Worm (Caenorhabditis elegans) whole organism, mixed stage, embryonic: ENCODE data around the gene tbce-1.
A peak's percentile ranks its signal among the peaks of the same experiment; 100 is the strongest.

Experiments
- M03D4.4 ChIP-seq: sonication (generic microtip); optimal IDR thresholded peaks from 2 replicates; lab custom pipeline; 2017; ENCODE audit warnings: mild to moderate bottlenecking, missing genetic modification characterization, missing compliant biosample characterization
- bed-3 ChIP-seq: fragments of 200-800 bp; sonication (Bioruptor generic); optimal IDR thresholded peaks from 3 replicates; lab custom pipeline; 2018; ENCODE audit warnings: mild to moderate bottlenecking, missing genetic modification characterization, moderate library complexity, missing compliant biosample characterization
- blmp-1 ChIP-seq: fragments of 150-350 bp; optimal IDR thresholded peaks from 2 replicates; lab custom pipeline; 2014; ENCODE audit warnings: missing biosample characterization, missing genetic modification characterization
- ceh-39 ChIP-seq: fragments of 150-350 bp; optimal IDR thresholded peaks from 2 replicates; lab custom pipeline; 2014; ENCODE audit warnings: missing biosample characterization, missing genetic modification characterization
- ceh-43 ChIP-seq: fragments of 200-800 bp; sonication (Bioruptor generic); optimal IDR thresholded peaks from 2 replicates; lab custom pipeline; 2018; ENCODE audit warnings: mild to moderate bottlenecking, missing genetic modification characterization, moderate library complexity, missing compliant biosample characterization
- ceh-83 ChIP-seq: fragments of 200-800 bp; sonication (Bioruptor generic); optimal IDR thresholded peaks from 2 replicates; lab custom pipeline; 2018; ENCODE audit warnings: mild to moderate bottlenecking, missing genetic modification characterization, missing compliant biosample characterization
- ces-1 ChIP-seq: fragments of 150-350 bp; optimal IDR thresholded peaks from 2 replicates; lab custom pipeline; 2014; ENCODE audit warnings: missing biosample characterization, missing genetic modification reagents, missing genetic modification characterization
- cnd-1 ChIP-seq: fragments of 200-800 bp; sonication (Bioruptor generic); optimal IDR thresholded peaks from 2 replicates; lab custom pipeline; 2018; ENCODE audit warnings: mild to moderate bottlenecking, missing genetic modification characterization, missing compliant biosample characterization
- elt-1 ChIP-seq: sonication (generic microtip); optimal IDR thresholded peaks from 2 replicates; lab custom pipeline; 2017; ENCODE audit warnings: missing genetic modification characterization, mild to moderate bottlenecking, missing compliant biosample characterization, antibody characterized with exemption, moderate library complexity, borderline replicate concordance; ENCODE audit not compliant: insufficient read depth
- elt-3 ChIP-seq: fragments of 150-350 bp; optimal IDR thresholded peaks from 2 replicates; lab custom pipeline; 2014; ENCODE audit warnings: missing biosample characterization, missing genetic modification characterization
- ham-2 ChIP-seq: fragments of 200-800 bp; sonication (Bioruptor generic); optimal IDR thresholded peaks from 2 replicates; lab custom pipeline; 2018; ENCODE audit warnings: mild to moderate bottlenecking, missing genetic modification characterization, missing compliant biosample characterization
- hlh-1 ChIP-seq: fragments of 150-350 bp; optimal IDR thresholded peaks from 2 replicates; lab custom pipeline; 2014; ENCODE audit warnings: missing biosample characterization, missing genetic modification reagents, missing genetic modification characterization
- lin-32 ChIP-seq: fragments of 200-800 bp; sonication (Bioruptor generic); optimal IDR thresholded peaks from 2 replicates; lab custom pipeline; 2018; ENCODE audit warnings: mild to moderate bottlenecking, missing genetic modification characterization, missing compliant biosample characterization
- lsy-2 ChIP-seq: fragments of 150-350 bp; optimal IDR thresholded peaks from 2 replicates; lab custom pipeline; 2014; ENCODE audit warnings: missing biosample characterization, missing genetic modification characterization
- mab-5 ChIP-seq: fragments of 150-350 bp; optimal IDR thresholded peaks from 2 replicates; lab custom pipeline; 2014; ENCODE audit warnings: missing biosample characterization, missing genetic modification characterization
- mep-1 ChIP-seq: fragments of 150-350 bp; optimal IDR thresholded peaks from 2 replicates; lab custom pipeline; 2017; ENCODE audit warnings: missing biosample characterization, missing genetic modification reagents, missing genetic modification characterization, inconsistent platforms
- mls-2 ChIP-seq: sonication (generic microtip); optimal IDR thresholded peaks from 2 replicates; lab custom pipeline; 2016; ENCODE audit warnings: mild to moderate bottlenecking, missing genetic modification characterization, moderate library complexity, missing compliant biosample characterization
- nhr-12 ChIP-seq: fragments of 150-350 bp; optimal IDR thresholded peaks from 2 replicates; lab custom pipeline; 2014; ENCODE audit warnings: missing biosample characterization, missing genetic modification characterization
- nhr-2 ChIP-seq: fragments of 150-350 bp; optimal IDR thresholded peaks from 2 replicates; lab custom pipeline; 2014; ENCODE audit warnings: missing biosample characterization, missing genetic modification characterization
- nhr-237 ChIP-seq: fragments of 150-350 bp; optimal IDR thresholded peaks from 2 replicates; lab custom pipeline; 2014; ENCODE audit warnings: missing biosample characterization, missing genetic modification characterization
- nhr-28 ChIP-seq: fragments of 150-350 bp; optimal IDR thresholded peaks from 2 replicates; lab custom pipeline; 2014; ENCODE audit warnings: missing biosample characterization, missing genetic modification characterization
- pha-4 ChIP-seq: fragments of 150-350 bp; optimal IDR thresholded peaks from 2 replicates; lab custom pipeline; 2018; ENCODE audit warnings: missing biosample characterization, missing genetic modification reagents, missing genetic modification characterization
- sem-2 ChIP-seq: fragments of 200-800 bp; sonication (Bioruptor generic); optimal IDR thresholded peaks from 2 replicates; lab custom pipeline; 2018; ENCODE audit warnings: mild to moderate bottlenecking, missing genetic modification characterization, missing compliant biosample characterization
- snpc-4 ChIP-seq: fragments of 150-350 bp; optimal IDR thresholded peaks from 2 replicates; lab custom pipeline; 2014; ENCODE audit warnings: missing biosample characterization, missing genetic modification characterization
- sptf-1 ChIP-seq: sonication (generic microtip); optimal IDR thresholded peaks from 2 replicates; lab custom pipeline; 2017; ENCODE audit warnings: mild to moderate bottlenecking, missing genetic modification characterization, moderate library complexity, missing compliant biosample characterization
- tbx-8 ChIP-seq: fragments of 200-800 bp; sonication (Bioruptor generic); optimal IDR thresholded peaks from 2 replicates; lab custom pipeline; 2018; ENCODE audit warnings: mild to moderate bottlenecking, missing genetic modification characterization, moderate library complexity, missing compliant biosample characterization
- unc-120 ChIP-seq: sonication (generic microtip); optimal IDR thresholded peaks from 2 replicates; lab custom pipeline; 2017; ENCODE audit warnings: missing genetic modification characterization, missing compliant biosample characterization; ENCODE audit not compliant: poor library complexity, severe bottlenecking
- unc-39 ChIP-seq: fragments of 150-350 bp; optimal IDR thresholded peaks from 2 replicates; lab custom pipeline; 2014; ENCODE audit warnings: missing biosample characterization, missing genetic modification characterization
- unc-62 ChIP-seq: fragments of 150-350 bp; optimal IDR thresholded peaks from 2 replicates; lab custom pipeline; 2014; ENCODE audit warnings: missing biosample characterization, missing genetic modification reagents, missing genetic modification characterization
- zip-8 ChIP-seq: fragments of 150-350 bp; optimal IDR thresholded peaks from 2 replicates; lab custom pipeline; 2014; ENCODE audit warnings: missing biosample characterization, missing genetic modification characterization
- ztf-11 ChIP-seq: fragments of 150-350 bp; optimal IDR thresholded peaks from 2 replicates; lab custom pipeline; 2014; ENCODE audit warnings: missing biosample characterization, missing genetic modification characterization

The tbce-1 gene

ce11 chrIV:8302648-8303161 is 8.2 kb downstream of the tbce-1 start:
- TF ChIP-seq M03D4.4 (tag; lab: Kevin White, UChicago), result no peak
- TF ChIP-seq blmp-1 (tag; lab: Kevin White, UChicago), result peak; percentile 61
- no peak for TF ChIP-seq hlh-1 (tag; lab: Kevin White, UChicago)
- TF ChIP-seq, all 35 proteins: peak for 1

DNA sequence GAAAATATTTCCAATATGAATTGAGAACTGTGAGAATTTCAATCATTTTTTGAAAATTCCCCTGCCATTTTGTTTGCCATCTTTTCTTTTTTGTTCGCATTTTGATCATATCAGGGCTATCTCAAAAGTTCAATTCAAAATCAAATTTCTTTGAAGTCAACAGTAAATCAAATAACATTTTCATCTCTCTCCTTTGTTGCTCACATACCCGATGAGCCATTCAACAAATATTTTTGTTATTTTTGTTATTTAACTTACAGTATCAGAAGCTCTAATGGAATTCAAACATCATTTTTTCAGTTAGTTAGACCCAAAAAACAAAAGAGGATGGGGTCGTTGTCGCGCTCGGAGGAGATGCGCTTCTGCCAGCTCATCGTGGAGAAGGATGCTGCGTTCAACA is 9.2 kb downstream of the tbce-1 start, which contains the start of gene vha-5:
vha-5 (plus strand) TSS at position 301 of the 400 bp plus-strand sequence.
- no peak for TF ChIP-seq nhr-28 (tag; lab: Kevin White, UChicago)
- TF ChIP-seq hlh-1 (tag; lab: Kevin White, UChicago), result no peak
- TF ChIP-seq blmp-1 (tag; lab: Kevin White, UChicago), result no peak
- TF ChIP-seq nhr-12, result no peak
- TF ChIP-seq mab-5 (tag; lab: Kevin White, UChicago), result no peak
- TF ChIP-seq unc-62 (GFP tag; lab: Kevin White, UChicago), result no peak

DNA sequence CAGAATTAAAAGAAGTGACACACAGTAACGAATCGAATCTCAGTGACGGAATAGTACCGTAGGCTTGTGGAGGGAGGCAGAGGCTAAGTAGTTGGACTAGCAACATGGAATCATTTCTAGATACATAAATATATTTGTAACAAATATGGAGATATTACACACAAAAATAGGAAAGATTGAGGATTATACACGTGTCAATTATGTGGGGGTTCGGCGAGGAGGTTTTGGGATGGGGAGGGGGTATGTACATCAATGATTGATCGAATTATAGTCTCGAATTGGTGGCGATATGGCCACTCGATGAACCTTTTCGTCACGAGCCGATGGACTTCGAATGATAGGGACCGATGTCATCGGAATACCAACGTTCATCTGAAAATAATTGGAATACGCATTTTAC is 12.9 kb downstream of the tbce-1 start:
- TF ChIP-seq unc-39, result no peak
- TF ChIP-seq ceh-83 (GFP tag; lab: Kevin White, UChicago), result no peak
- TF ChIP-seq unc-120 (tag; lab: Kevin White, UChicago), result no peak
- no peak for TF ChIP-seq sptf-1 (tag; lab: Kevin White, UChicago)
- no peak for TF ChIP-seq nhr-12
- no peak for TF ChIP-seq nhr-237 (tag; lab: Kevin White, UChicago)
- TF ChIP-seq mls-2, result no peak
- no peak for TF ChIP-seq ham-2
- TF ChIP-seq lsy-2 (tag; lab: Kevin White, UChicago), result no peak
- no peak for TF ChIP-seq tbx-8 (GFP tag; lab: Kevin White, UChicago)
- no peak for TF ChIP-seq ztf-11 (tag; lab: Kevin White, UChicago)
- no peak for TF ChIP-seq nhr-28 (tag; lab: Kevin White, UChicago)

ce11 chrIV:8312105-8312504 is 17.6 kb downstream of the tbce-1 start:
- TF ChIP-seq mab-5 (tag; lab: Kevin White, UChicago) (no peak), sem-2 (GFP tag; lab: Kevin White, UChicago) (no peak), elt-1 (tag; lab: Kevin White, UChicago) (no peak), ztf-11 (tag; lab: Kevin White, UChicago) (no peak), unc-120 (tag; lab: Kevin White, UChicago) (no peak), zip-8 (tag; lab: Kevin White, UChicago) (no peak), nhr-12 (no peak), snpc-4 (no peak), M03D4.4 (tag; lab: Kevin White, UChicago) (no peak), elt-3 (tag; lab: Kevin White, UChicago) (no peak), pha-4 (tag; lab: Kevin White, UChicago) (no peak), ces-1 (no peak), unc-39 (no peak), tbx-8 (GFP tag; lab: Kevin White, UChicago) (no peak), mep-1 (tag; lab: Kevin White, UChicago) (no peak), sptf-1 (tag; lab: Kevin White, UChicago) (no peak), nhr-237 (tag; lab: Kevin White, UChicago) (no peak)

DNA sequence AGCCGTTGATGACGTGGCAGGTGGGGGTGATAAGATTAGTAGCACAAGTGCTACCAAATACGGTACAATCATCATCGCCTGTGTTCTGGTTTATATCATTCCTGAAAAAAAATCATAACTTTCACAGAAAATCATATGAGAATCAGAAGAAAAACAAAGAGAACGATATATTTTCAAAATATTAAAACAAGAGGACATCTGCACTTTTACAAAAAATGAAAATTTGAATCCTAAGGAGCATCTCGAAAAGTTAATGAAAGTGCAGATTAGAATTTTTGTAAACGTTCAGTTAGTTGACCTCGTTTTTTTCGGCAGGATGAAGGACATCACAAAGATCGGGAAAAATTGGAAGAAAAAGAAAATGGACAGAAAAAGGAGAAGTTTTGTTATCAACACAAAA is 18.4 kb downstream of the tbce-1 start, which contains the start of gene F35H10.10:
F35H10.10 (minus strand) TSS at position 101 of the 400 bp plus-strand sequence.
- TF ChIP-seq hlh-1 (tag; lab: Kevin White, UChicago) (no peak), lin-32 (GFP tag; lab: Kevin White, UChicago) (no peak), pha-4 (tag; lab: Kevin White, UChicago) (no peak), elt-3 (tag; lab: Kevin White, UChicago) (no peak), sem-2 (GFP tag; lab: Kevin White, UChicago) (no peak), ceh-83 (GFP tag; lab: Kevin White, UChicago) (no peak), mls-2 (no peak), nhr-2 (tag; lab: Kevin White, UChicago) (no peak), cnd-1 (tag; lab: Kevin White, UChicago) (no peak), ces-1 (no peak), snpc-4 (no peak), elt-1 (tag; lab: Kevin White, UChicago) (no peak), ceh-39 (no peak), bed-3 (GFP tag; lab: Kevin White, UChicago) (no peak), nhr-12 (no peak), ceh-43 (no peak), zip-8 (tag; lab: Kevin White, UChicago) (no peak), nhr-28 (tag; lab: Kevin White, UChicago) (no peak), M03D4.4 (tag; lab: Kevin White, UChicago) (no peak), sptf-1 (tag; lab: Kevin White, UChicago) (no peak)
- TF ChIP-seq, all 35 proteins: peak for 0
